Worm (Caenorhabditis elegans) whole organism, young adult: ENCODE results near the gene C25G4.2.
A peak's percentile ranks its signal among the peaks of the same experiment; 100 is the strongest.

ENCODE experiments used
- B0019.2 ChIP-seq: fragments of 200-800 bp; sonication (Bioruptor generic); conservative IDR thresholded peaks from 2 replicates; pipeline ENCODE4 v1.3.6; 2022; ENCODE audit warnings: missing genetic modification reagents, missing genetic modification characterization, missing compliant biosample characterization
- B0035.1 ChIP-seq: sonication (generic microtip); optimal IDR thresholded peaks from 2 replicates; lab custom pipeline; 2016; ENCODE audit warnings: missing genetic modification characterization, mild to moderate bottlenecking, missing compliant biosample characterization, missing genotype, missing genetic modification reagents
- B0261.1 ChIP-seq: sonication (generic microtip); optimal IDR thresholded peaks from 2 replicates; lab custom pipeline; 2016; ENCODE audit warnings: mild to moderate bottlenecking, missing genetic modification characterization, moderate library complexity, missing compliant biosample characterization
- F10E7.11 ChIP-seq: sonication (generic microtip); optimal IDR thresholded peaks from 2 replicates; lab custom pipeline; 2017; ENCODE audit warnings: mild to moderate bottlenecking, missing genetic modification characterization, moderate library complexity, missing compliant biosample characterization
- F23B12.7 ChIP-seq: sonication (generic microtip); optimal IDR thresholded peaks from 2 replicates; lab custom pipeline; 2017; ENCODE audit warnings: missing genetic modification characterization, mild to moderate bottlenecking, missing compliant biosample characterization, antibody characterized with exemption, moderate library complexity; ENCODE audit not compliant: insufficient read depth
- F37B4.10 ChIP-seq: fragments of 200-800 bp; sonication (Bioruptor generic); IDR thresholded peaks from 2 replicates; pipeline ENCODE4 v1.3.6; 2022; ENCODE audit warnings: missing genetic modification characterization, missing compliant biosample characterization
- akir-1 ChIP-seq: fragments of 200-800 bp; sonication (Bioruptor generic); optimal IDR thresholded peaks from 2 replicates; lab custom pipeline; 2018; ENCODE audit warnings: mild to moderate bottlenecking, missing genetic modification characterization, moderate library complexity, missing compliant biosample characterization
- atf-7 ChIP-seq: sonication (generic microtip); optimal IDR thresholded peaks from 2 replicates; lab custom pipeline; 2017; ENCODE audit warnings: mild to moderate bottlenecking, missing genetic modification characterization, missing compliant biosample characterization
- attf-3 ChIP-seq: fragments of 200-800 bp; sonication (Bioruptor generic); conservative IDR thresholded peaks from 2 replicates; pipeline ENCODE4 v1.3.6; 2022; ENCODE audit warnings: missing genetic modification reagents, missing genetic modification characterization, missing compliant biosample characterization
- bed-1 ChIP-seq: fragments of 200-800 bp; sonication (Bioruptor generic); IDR thresholded peaks from 2 replicates; pipeline ENCODE4 v1.3.6; 2022; ENCODE audit warnings: missing genetic modification reagents, missing genetic modification characterization, missing compliant biosample characterization
- ceh-40 ChIP-seq: fragments of 200-800 bp; sonication (Bioruptor generic); IDR thresholded peaks from 2 replicates; pipeline ENCODE4 v1.3.6; 2022; ENCODE audit warnings: missing genetic modification characterization, missing compliant biosample characterization
- dpl-1 ChIP-seq: fragments of 150-350 bp; optimal IDR thresholded peaks from 2 replicates; lab custom pipeline; 2014; ENCODE audit warnings: missing biosample characterization, missing genetic modification reagents, missing genetic modification characterization
- egl-18 ChIP-seq: fragments of 200-800 bp; sonication (Bioruptor generic); IDR thresholded peaks from 2 replicates; pipeline ENCODE4 v1.3.6; 2022; ENCODE audit warnings: missing genetic modification reagents, missing genetic modification characterization, missing compliant biosample characterization
- lag-1 ChIP-seq: fragments of 200-800 bp; sonication (Bioruptor generic); IDR thresholded peaks from 2 replicates; pipeline ENCODE4 v1.3.6; 2022; ENCODE audit warnings: missing genetic modification reagents, missing genetic modification characterization, missing compliant biosample characterization
- let-526 ChIP-seq: fragments of 200-800 bp; sonication (Bioruptor generic); IDR thresholded peaks from 2 replicates; pipeline ENCODE4 v1.3.6; 2022; ENCODE audit warnings: missing genetic modification reagents, missing genetic modification characterization, missing compliant biosample characterization
- let-607 ChIP-seq, 2 experiments: fragments of 200-800 bp in 1 of 2; sonication (Bioruptor generic) in 1 of 2; sonication (generic microtip) in 1 of 2; optimal IDR thresholded peaks; 2 replicates each; lab custom pipeline; 2016 to 2018; ENCODE audit warnings: mild to moderate bottlenecking in 2 of 2, missing compliant biosample characterization in 2 of 2, missing genetic modification characterization in 2 of 2, moderate library complexity in 2 of 2, missing genotype in 1 of 2
- lin-35 ChIP-seq, 3 experiments: fragments of 150-350 bp in 2 of 3; sonication (generic microtip) in 1 of 3; optimal IDR thresholded peaks; 2 replicates each; lab custom pipeline; 2014 to 2018; ENCODE audit warnings: missing biosample characterization in 3 of 3, missing genetic modification characterization in 3 of 3, missing genetic modification reagents in 3 of 3
- lsl-1 ChIP-seq: fragments of 200-800 bp; sonication (Bioruptor generic); optimal IDR thresholded peaks from 2 replicates; lab custom pipeline; 2018; ENCODE audit warnings: mild to moderate bottlenecking, missing genetic modification characterization, moderate library complexity, missing compliant biosample characterization
- mel-28 ChIP-seq: sonication (generic microtip); optimal IDR thresholded peaks from 2 replicates; lab custom pipeline; 2016; ENCODE audit warnings: borderline replicate concordance, mild to moderate bottlenecking, missing genetic modification characterization, missing compliant biosample characterization
- nfya-1 ChIP-seq: sonication (generic microtip); optimal IDR thresholded peaks from 2 replicates; lab custom pipeline; 2017; ENCODE audit warnings: antibody characterized with exemption, missing compliant biosample characterization, missing genetic modification characterization, borderline replicate concordance; ENCODE audit not compliant: insufficient read depth
- nfya-2 ChIP-seq: fragments of 200-800 bp; sonication (Bioruptor generic); IDR thresholded peaks from 2 replicates; pipeline ENCODE4 v1.3.6; 2022; ENCODE audit warnings: missing genetic modification reagents, missing genetic modification characterization, missing compliant biosample characterization
- nhr-179 ChIP-seq: sonication (generic microtip); optimal IDR thresholded peaks from 2 replicates; lab custom pipeline; 2016; ENCODE audit warnings: mild to moderate bottlenecking, missing genetic modification characterization, missing compliant biosample characterization
- nhr-80 ChIP-seq: sonication (generic microtip); optimal IDR thresholded peaks from 2 replicates; lab custom pipeline; 2016; ENCODE audit warnings: missing genetic modification characterization, missing compliant biosample characterization
- rec-8 ChIP-seq, 2 experiments: sonication (generic microtip); optimal IDR thresholded peaks; 2 replicates each; lab custom pipeline; 2016; ENCODE audit warnings: mild to moderate bottlenecking in 2 of 2, missing genetic modification characterization in 2 of 2, missing genetic modification reagents in 2 of 2, missing genotype in 2 of 2, missing biosample characterization in 1 of 2, missing compliant biosample characterization in 1 of 2, moderate library complexity in 1 of 2
- snpc-1.1 ChIP-seq: sonication (generic microtip); optimal IDR thresholded peaks from 2 replicates; lab custom pipeline; 2017; ENCODE audit warnings: missing genetic modification characterization, mild to moderate bottlenecking, missing compliant biosample characterization, antibody characterized with exemption, moderate library complexity, missing genotype, missing genetic modification reagents; ENCODE audit not compliant: insufficient read depth
- snpc-4 ChIP-seq, 5 experiments: fragments of 150-350 bp in 1 of 5; sonication (generic microtip) in 4 of 5; optimal IDR thresholded peaks; 2 replicates each; lab custom pipeline; 2014 to 2018; ENCODE audit warnings: missing genetic modification characterization in 5 of 5, missing biosample characterization in 3 of 5, antibody characterized with exemption in 2 of 5, mild to moderate bottlenecking in 2 of 5, missing compliant biosample characterization in 2 of 5, missing genotype in 2 of 5, moderate library complexity in 2 of 5, missing genetic modification reagents in 1 of 5
- tbx-9 ChIP-seq: sonication (generic microtip); optimal IDR thresholded peaks from 2 replicates; lab custom pipeline; 2016; ENCODE audit warnings: borderline replicate concordance, missing genetic modification characterization, inconsistent platforms, missing compliant biosample characterization
- unc-62 ChIP-seq: fragments of 150-350 bp; optimal IDR thresholded peaks from 2 replicates; lab custom pipeline; 2014; ENCODE audit warnings: missing biosample characterization, missing genetic modification reagents, missing genetic modification characterization
- zfh-2 ChIP-seq: fragments of 200-800 bp; sonication (Bioruptor generic); conservative IDR thresholded peaks from 2 replicates; pipeline ENCODE4 v1.3.6; 2022; ENCODE audit warnings: missing genetic modification reagents, missing genetic modification characterization, missing compliant biosample characterization
- zim-3 ChIP-seq: sonication (generic microtip); optimal IDR thresholded peaks from 2 replicates; lab custom pipeline; 2017; ENCODE audit warnings: mild to moderate bottlenecking, missing genetic modification characterization, moderate library complexity, missing compliant biosample characterization
- ztf-18 ChIP-seq: sonication (generic microtip); optimal IDR thresholded peaks from 2 replicates; lab custom pipeline; 2016; ENCODE audit warnings: missing genotype, mild to moderate bottlenecking, missing genetic modification characterization, missing compliant biosample characterization

Gene C25G4.2

ce11 chrIV:12435442-12435841, 8.4 kb downstream of the C25G4.2 start, which contains the start of gene irg-4:
irg-4 (plus strand) TSS chrIV:12435833.
- TF ChIP-seq mel-28: no peak
- peak; percentile 74 for TF ChIP-seq nhr-80 (tag; lab: Kevin White, UChicago)
- no peak for TF ChIP-seq nfya-1
- TF ChIP-seq snpc-1.1 (tag; lab: Kevin White, UChicago): no peak
- no peak for TF ChIP-seq dpl-1 (GFP tag; lab: Kevin White, UChicago)
- TF ChIP-seq rec-8 (tag; optimal IDR thresholded peaks at IDR 0.05; lab: Kevin White, UChicago): no peak

- TF ChIP-seq B0261.1: no peak
- no peak for TF ChIP-seq ceh-40 (GFP tag; lab: Robert Waterston, UW)
Measured at ce11 chrIV:12432340-12432739, 11.5 kb downstream of the C25G4.2 start, which contains the start of gene clec-184. clec-184 (plus strand) TSS chrIV:12432640.

ce11 chrIV:12431755-12432154, 12.1 kb downstream of the C25G4.2 start:
- TF ChIP-seq B0019.2 (GFP tag; lab: Robert Waterston, UW) (no peak), dpl-1 (GFP tag; lab: Kevin White, UChicago) (no peak), ztf-18 (no peak), nfya-2 (GFP tag; lab: Robert Waterston, UW) (no peak), F37B4.10 (GFP tag; lab: Robert Waterston, UW) (no peak), atf-7 (tag; lab: Kevin White, UChicago) (no peak)

- TF ChIP-seq B0035.1 (tag; lab: Kevin White, UChicago) (no peak), F23B12.7 (no peak), zfh-2 (GFP tag; lab: Robert Waterston, UW) (no peak), snpc-4 (GFP tag; optimal IDR thresholded peaks at IDR 0.05; lab: Kevin White, UChicago) (no peak), snpc-4 (tag; optimal IDR thresholded peaks at IDR 0.05; lab: Kevin White, UChicago) (no peak), unc-62 (GFP tag; lab: Kevin White, UChicago) (no peak), F10E7.11 (tag; lab: Kevin White, UChicago) (no peak), nhr-179 (no peak), bed-1 (no peak)
- TF ChIP-seq, all 124 proteins: peak for 0
Measured at ce11 chrIV:12429504-12429903, 14.3 kb downstream of the C25G4.2 start.

ce11 chrIV:12428467-12428866, 15.4 kb downstream of the C25G4.2 start, which contains the start of gene col-130:
col-130 (minus strand) TSS chrIV:12428516.
- no peak for TF ChIP-seq akir-1 (GFP tag; lab: Kevin White, UChicago)
- no peak for TF ChIP-seq lsl-1 (GFP tag; lab: Kevin White, UChicago)
- no peak for TF ChIP-seq attf-3 (GFP tag; lab: Robert Waterston, UW)
- no peak for TF ChIP-seq let-526 (GFP tag; lab: Robert Waterston, UW)
- TF ChIP-seq tbx-9 (tag; lab: Kevin White, UChicago): no peak
- no peak for TF ChIP-seq B0019.2 (GFP tag; lab: Robert Waterston, UW)
- no peak for TF ChIP-seq lin-35 (GFP tag; optimal IDR thresholded peaks at IDR 0.05; lab: Kevin White, UChicago)
- TF ChIP-seq let-607 (tag; optimal IDR thresholded peaks at IDR 0.05; lab: Kevin White, UChicago): no peak
- no peak for TF ChIP-seq zim-3 (tag; lab: Kevin White, UChicago)
- TF ChIP-seq egl-18 (GFP tag; lab: Robert Waterston, UW): no peak
- TF ChIP-seq lag-1 (GFP tag; lab: Robert Waterston, UW): no peak
- TF ChIP-seq, all 124 proteins: peak for 0
